Fruit fly (Drosophila melanogaster): ENCODE data around the gene CG43446.

Gene CG43446

DNA sequence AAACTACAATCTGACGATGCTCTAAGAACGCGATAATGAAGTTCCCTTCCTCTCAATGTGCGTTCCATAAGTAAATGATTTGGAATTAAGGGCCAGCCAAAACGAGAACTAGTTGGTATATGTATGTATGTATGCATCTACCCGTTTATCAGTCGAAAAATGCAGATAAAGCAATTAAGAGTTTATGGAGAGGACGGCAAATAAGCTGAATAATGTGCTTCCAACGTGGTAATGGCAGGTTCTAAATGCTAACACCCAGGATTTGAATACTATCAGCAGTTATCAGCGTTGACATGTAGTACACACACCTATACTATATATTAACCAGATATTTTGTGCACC is 37.1 kb downstream of the CG43446 start:
- TF ChIP-seq CrebA (GFP tag; optimal IDR thresholded peaks at IDR 0.05; ENCODE audit: borderline replicate concordance) (no peak), Myc (optimal IDR thresholded peaks at IDR 0.05) (no peak), Abd-B (GFP tag; optimal IDR thresholded peaks at IDR 0.05) (no peak)

DNA sequence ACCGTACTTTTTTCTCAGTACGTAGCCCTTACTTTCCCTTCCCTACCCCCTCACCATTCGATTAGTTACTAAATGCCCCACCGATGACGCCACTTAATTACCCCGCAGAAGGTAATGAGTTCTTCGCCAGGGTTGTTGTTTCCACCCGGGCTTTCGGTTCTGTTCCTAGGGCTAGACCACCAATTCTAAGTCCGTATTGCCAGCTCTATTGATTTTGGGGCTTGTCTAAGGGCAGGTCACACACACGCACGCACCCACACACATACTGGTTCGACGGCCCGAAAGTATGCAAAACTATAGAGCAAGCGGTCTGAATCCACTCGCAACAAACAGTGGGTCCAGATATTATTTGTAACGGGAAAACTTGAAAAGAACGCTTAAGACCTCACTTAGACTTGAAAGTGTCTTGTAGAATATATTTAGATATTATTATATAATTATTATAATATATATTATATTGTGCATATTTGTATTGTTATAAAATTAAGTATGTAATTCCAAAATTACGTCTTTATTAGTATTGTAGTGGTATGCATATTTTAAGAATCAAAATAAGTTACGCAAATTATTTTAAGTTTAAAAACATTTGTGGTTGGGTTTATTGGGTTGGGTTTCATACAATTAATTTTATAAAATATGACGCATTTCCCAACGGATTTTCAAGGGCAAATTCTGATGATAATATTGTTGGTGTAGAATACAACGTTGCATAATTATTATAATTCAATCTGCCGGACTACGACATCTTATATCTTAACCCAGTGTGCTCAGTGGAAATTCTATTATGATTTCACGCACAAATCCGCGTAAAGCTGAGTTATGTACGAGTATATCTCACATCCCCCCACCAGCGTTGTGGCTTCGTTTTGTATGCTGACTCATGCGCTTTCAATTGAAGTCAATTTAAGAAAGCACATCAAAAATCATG is 37.7 kb downstream of the CG43446 start:
- TF ChIP-seq brk (GFP tag; optimal IDR thresholded peaks at IDR 0.05), result no peak
- no peak for TF ChIP-seq Dfd (GFP tag; optimal IDR thresholded peaks at IDR 0.05)
- peak; percentile 19 for TF ChIP-seq Dif (GFP tag; optimal IDR thresholded peaks at IDR 0.05; ENCODE audit: partially characterized antibody)
- TF ChIP-seq Rel (GFP tag; optimal IDR thresholded peaks at IDR 0.05), result no peak
- TF ChIP-seq Rel (tag; optimal IDR thresholded peaks at IDR 0.05), result no peak
- TF ChIP-seq tai (GFP tag; optimal IDR thresholded peaks at IDR 0.05), result no peak
- TF ChIP-seq Myc (optimal IDR thresholded peaks at IDR 0.05), result peak; percentile 26
- no peak for TF ChIP-seq Hr83 (GFP tag; optimal IDR thresholded peaks at IDR 0.05; ENCODE audit: poor library complexity, severe bottlenecking)
- no peak for TF ChIP-seq GATAd (GFP tag; optimal IDR thresholded peaks at IDR 0.05)
- no peak for TF ChIP-seq Sp1 (GFP tag; optimal IDR thresholded peaks at IDR 0.05)
- TF ChIP-seq woc (GFP tag; optimal IDR thresholded peaks at IDR 0.05), result no peak
- TF ChIP-seq CG9705 (GFP tag; optimal IDR thresholded peaks at IDR 0.05), result no peak

DNA sequence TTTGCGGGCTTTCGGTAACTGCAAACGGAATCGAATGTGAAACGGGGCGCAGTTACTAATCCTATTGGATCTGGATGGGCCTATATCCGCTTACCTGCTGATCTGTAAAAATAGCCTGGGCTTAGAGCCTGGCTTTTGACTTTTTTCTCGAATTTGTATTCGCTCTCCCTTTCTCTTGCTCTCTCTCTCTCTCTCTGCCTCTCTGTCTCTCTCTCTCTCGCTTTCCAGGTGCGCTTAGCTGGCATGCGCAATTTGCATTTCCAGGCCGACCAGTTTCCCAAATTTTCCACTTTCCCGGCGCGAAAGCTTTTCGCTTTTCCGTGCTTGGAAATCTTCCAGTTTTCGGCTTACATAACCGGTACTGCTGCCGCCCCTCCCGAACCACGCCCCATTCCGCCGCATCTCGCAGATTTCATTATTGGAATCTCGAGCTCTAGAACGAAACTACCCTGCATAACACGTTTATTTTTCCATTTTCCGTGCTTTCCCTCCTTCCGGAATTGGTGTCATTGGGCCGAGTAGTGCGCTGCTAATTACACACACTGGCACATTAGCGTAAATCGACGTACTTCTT is 38.5 kb downstream of the CG43446 start:
- peak in 1 of 2 experiments; percentile 9 for TF ChIP-seq dl (GFP tag; optimal IDR thresholded peaks at IDR 0.05; ENCODE audit: insufficient read depth in 1 of 2, partially characterized antibody in 2 of 2)
- no peak for TF ChIP-seq Mio (GFP tag; optimal IDR thresholded peaks at IDR 0.05)
- peak; percentile 48 for TF ChIP-seq Dif (GFP tag; optimal IDR thresholded peaks at IDR 0.05; ENCODE audit: partially characterized antibody)
- no peak for TF ChIP-seq CG9705 (GFP tag; optimal IDR thresholded peaks at IDR 0.05)
- no peak for TF ChIP-seq Jra (GFP tag; optimal IDR thresholded peaks at IDR 0.05)
- TF ChIP-seq usp (GFP tag; optimal IDR thresholded peaks at IDR 0.05), result no peak

DNA sequence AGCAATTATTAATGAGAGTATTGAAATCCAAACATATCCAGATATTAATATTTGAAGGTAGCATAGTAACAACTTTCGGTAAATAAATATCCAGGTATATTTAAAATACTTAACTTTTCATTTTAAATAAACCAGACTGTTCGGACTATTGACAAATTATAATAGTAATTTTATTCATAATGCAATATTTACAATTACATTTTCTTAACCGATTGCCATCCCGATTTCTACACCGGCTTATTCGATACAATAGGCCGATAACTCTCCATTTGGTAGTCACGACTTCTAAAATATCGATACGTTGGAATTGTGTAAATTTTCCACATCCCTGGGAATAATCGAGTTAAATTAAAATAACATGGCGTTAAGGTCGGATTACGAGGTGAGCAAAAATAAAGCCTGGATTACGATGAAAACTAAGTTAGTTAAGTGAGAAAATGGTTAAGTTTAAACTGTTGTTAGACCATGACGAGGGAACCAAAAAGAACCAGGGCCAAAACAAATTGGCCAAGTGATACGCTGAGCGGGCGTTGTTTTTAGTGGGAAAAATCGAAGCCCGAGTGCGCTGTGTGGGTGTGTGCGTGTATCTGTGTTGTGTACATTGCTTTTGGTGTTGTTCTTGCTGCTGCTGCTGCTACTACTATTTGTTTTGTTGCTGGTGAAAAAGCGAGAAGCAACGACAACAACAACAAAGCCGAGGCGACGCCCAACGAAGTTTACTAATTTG is 39.1 kb downstream of the CG43446 start, which contains the start of gene Atpalpha:
Gene Atpalpha, plus strand, starts transcription at position 267 of the 727 bp plus-strand sequence.
- TF ChIP-seq foxo (GFP tag; optimal IDR thresholded peaks at IDR 0.05) (no peak), br (GFP tag; optimal IDR thresholded peaks at IDR 0.05) (no peak), usp (GFP tag; optimal IDR thresholded peaks at IDR 0.05) (no peak), CG32264 (GFP tag; optimal IDR thresholded peaks at IDR 0.05) (no peak), N (GFP tag; optimal IDR thresholded peaks at IDR 0.05) (no peak), Abd-B (GFP tag; optimal IDR thresholded peaks at IDR 0.05) (no peak), dsf (GFP tag; optimal IDR thresholded peaks at IDR 0.05; ENCODE audit: borderline replicate concordance) (no peak), Sp1 (GFP tag; optimal IDR thresholded peaks at IDR 0.05) (peak; percentile 15), dl (GFP tag; optimal IDR thresholded peaks at IDR 0.05; ENCODE audit: insufficient read depth in 1 of 2, partially characterized antibody in 2 of 2) (no peak), ey (GFP tag; optimal IDR thresholded peaks at IDR 0.05) (no peak), Jra (GFP tag; optimal IDR thresholded peaks at IDR 0.05) (no peak), Dfd (GFP tag; optimal IDR thresholded peaks at IDR 0.05) (no peak), HLH106 (tag; optimal IDR thresholded peaks at IDR 0.05) (no peak), jim (GFP tag; optimal IDR thresholded peaks at IDR 0.05) (no peak), Rel (GFP tag; optimal IDR thresholded peaks at IDR 0.05) (no peak), Rel (tag; optimal IDR thresholded peaks at IDR 0.05) (peak; percentile 2), fru (GFP tag; optimal IDR thresholded peaks at IDR 0.05) (no peak), lola (GFP tag; optimal IDR thresholded peaks at IDR 0.05) (no peak), CG9705 (GFP tag; optimal IDR thresholded peaks at IDR 0.05) (no peak), pan (optimal IDR thresholded peaks at IDR 0.05) (no peak), Hr78 (GFP tag; optimal IDR thresholded peaks at IDR 0.05) (no peak), Vsx2 (GFP tag; optimal IDR thresholded peaks at IDR 0.05; ENCODE audit: partially characterized antibody) (peak; percentile 4), CrebA (GFP tag; optimal IDR thresholded peaks at IDR 0.05; ENCODE audit: borderline replicate concordance) (no peak), Myc (optimal IDR thresholded peaks at IDR 0.05) (no peak), Dif (GFP tag; optimal IDR thresholded peaks at IDR 0.05; ENCODE audit: partially characterized antibody) (no peak), tai (GFP tag; optimal IDR thresholded peaks at IDR 0.05) (no peak), brk (GFP tag; optimal IDR thresholded peaks at IDR 0.05) (peak; percentile 51)

Data from whole organism, wandering third instar larva.